Worm (Caenorhabditis elegans): Measurements from ENCODE around the gene Y49F6A.11.

DNA sequence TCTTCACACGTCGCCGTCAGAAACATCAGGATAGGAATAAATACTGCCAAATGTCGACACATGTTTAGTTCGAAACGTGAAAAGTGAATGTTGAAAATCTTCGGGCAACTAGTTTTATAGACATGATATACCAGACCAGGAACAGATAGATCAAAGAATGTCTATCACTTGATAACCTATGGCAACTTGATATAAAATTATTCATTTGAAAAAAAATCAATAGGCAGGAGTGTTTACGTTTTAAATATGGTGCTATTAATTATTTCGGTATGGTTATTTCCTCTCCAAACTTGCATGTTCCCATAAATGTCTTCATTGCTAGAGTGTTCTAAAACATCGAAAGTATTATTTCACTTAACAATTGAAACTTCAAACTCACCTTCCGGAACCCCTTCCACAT is 37.1 kb downstream of the Y49F6A.11 start, which contains the start of gene W10G11.2:
- TF ChIP-seq unc-62 (GFP tag; optimal IDR thresholded peaks at IDR 0.05 in 1 of 2), result no peak
- TF ChIP-seq unc-62 (tag; optimal IDR thresholded peaks at IDR 0.05), result no peak
- no peak for TF ChIP-seq lin-39 (tag; optimal IDR thresholded peaks at IDR 0.05)
- no peak for TF ChIP-seq daf-8 (GFP tag; IDR thresholded peaks at IDR 0.05)
- TF ChIP-seq nhr-41 (GFP tag; IDR thresholded peaks at IDR 0.05), result no peak
- TF ChIP-seq F49E8.2 (tag; optimal IDR thresholded peaks at IDR 0.05; ENCODE audit: borderline replicate concordance), result no peak
- TF ChIP-seq lin-13 (GFP tag; optimal IDR thresholded peaks at IDR 0.05), result no peak
- TF ChIP-seq aha-1 (tag), result no peak
